Fruit fly (Drosophila melanogaster) whole organism, embryonic: Measurements from ENCODE around the gene mus301.

Experiments used
- Atf6 ChIP-seq: fragments of 200-800 bp; sonication (Bioruptor generic); IDR thresholded peaks from 2 replicates; pipeline ENCODE4 v1.3.6; 2022; ENCODE audit warnings: missing biosample characterization, missing genetic modification characterization
- CG10431 ChIP-seq: fragments of 200-800 bp; sonication (Bioruptor generic); optimal IDR thresholded peaks from 3 replicates; lab custom pipeline; 2018; ENCODE audit warnings: missing biosample characterization, mild to moderate bottlenecking, missing genetic modification characterization
- CG12942 ChIP-seq: fragments of 200-800 bp; sonication (Bioruptor generic); optimal IDR thresholded peaks from 3 replicates; lab custom pipeline; 2016; ENCODE audit warnings: missing biosample characterization, missing genetic modification characterization
- CG13296 ChIP-seq: fragments of 200-800 bp; sonication (Bioruptor generic); optimal IDR thresholded peaks from 3 replicates; lab custom pipeline; 2018; ENCODE audit warnings: missing biosample characterization, mild to moderate bottlenecking, missing genetic modification characterization
- CG1647 ChIP-seq: fragments of 200-800 bp; sonication (Bioruptor generic); optimal IDR thresholded peaks from 3 replicates; lab custom pipeline; 2016; ENCODE audit warnings: missing biosample characterization, missing genetic modification characterization
- CG16779 ChIP-seq: fragments of 200-800 bp; sonication (Bioruptor generic); IDR thresholded peaks from 2 replicates; pipeline ENCODE4 v1.3.6; 2022; ENCODE audit warnings: missing biosample characterization, missing genetic modification characterization
- CG17829 ChIP-seq: fragments of 200-800 bp; optimal IDR thresholded peaks from 2 replicates; lab custom pipeline; 2019; ENCODE audit warnings: missing biosample characterization, mild to moderate bottlenecking, missing genetic modification characterization, moderate library complexity
- CG18599 ChIP-seq: fragments of 200-800 bp; sonication (Bioruptor generic); optimal IDR thresholded peaks from 3 replicates; lab custom pipeline; 2017; ENCODE audit warnings: missing biosample characterization, missing genetic modification characterization, mild to moderate bottlenecking, moderate library complexity, missing genetic modification reagents
- CG2199 ChIP-seq: fragments of 200-800 bp; sonication (Bioruptor generic); IDR thresholded peaks from 3 replicates; pipeline ENCODE4 v1.3.6; 2022; ENCODE audit warnings: missing biosample characterization, missing genetic modification characterization
- CG34224 ChIP-seq: fragments of 200-800 bp; sonication (Bioruptor generic); IDR thresholded peaks from 3 replicates; pipeline ENCODE4 v1.3.6; 2022; ENCODE audit warnings: missing biosample characterization, missing genetic modification characterization; ENCODE audit not compliant: partially characterized antibody
- CG4328 ChIP-seq: fragments of 200-800 bp; sonication (Bioruptor generic); optimal IDR thresholded peaks from 3 replicates; lab custom pipeline; 2017; ENCODE audit warnings: missing biosample characterization, missing genetic modification reagents, missing genetic modification characterization
- CG4730 ChIP-seq: fragments of 200-800 bp; sonication (Bioruptor generic); IDR thresholded peaks from 2 replicates; pipeline ENCODE4 v1.3.6; 2022; ENCODE audit warnings: missing biosample characterization, missing genetic modification characterization
- CG5953 ChIP-seq: fragments of 200-800 bp; sonication (Bioruptor generic); IDR thresholded peaks from 2 replicates; pipeline ENCODE4 v1.3.6; 2022; ENCODE audit warnings: missing biosample characterization, missing genetic modification characterization
- CG6654 ChIP-seq: fragments of 200-800 bp; sonication (Bioruptor generic); optimal IDR thresholded peaks from 2 replicates; lab custom pipeline; 2017; ENCODE audit warnings: missing biosample characterization, mild to moderate bottlenecking, missing genetic modification characterization
- CG9727 ChIP-seq: fragments of 200-800 bp; sonication (Bioruptor generic); optimal IDR thresholded peaks from 3 replicates; lab custom pipeline; 2017; ENCODE audit warnings: missing biosample characterization, mild to moderate bottlenecking, missing genetic modification characterization
- CG9876 ChIP-seq: fragments of 200-800 bp; sonication (Bioruptor generic); optimal IDR thresholded peaks from 2 replicates; lab custom pipeline; 2016; ENCODE audit warnings: missing biosample characterization, missing genetic modification characterization
- CkIIα-i1 ChIP-seq: fragments of 200-800 bp; sonication (Bioruptor generic); IDR thresholded peaks from 2 replicates; pipeline ENCODE4 v1.3.6; 2022; ENCODE audit warnings: missing biosample characterization, missing genetic modification characterization
- CoRest ChIP-seq: fragments of 200-800 bp; sonication (Bioruptor generic); optimal IDR thresholded peaks from 3 replicates; lab custom pipeline; 2018; ENCODE audit warnings: missing biosample characterization, mild to moderate bottlenecking, missing genetic modification characterization, moderate library complexity
- Dip2 ChIP-seq: fragments of 200-800 bp; sonication (Bioruptor generic); IDR thresholded peaks from 2 replicates; pipeline ENCODE4 v1.3.6; 2022; ENCODE audit warnings: missing biosample characterization, missing genetic modification characterization
- H15 ChIP-seq: fragments of 200-800 bp; sonication (Bioruptor generic); IDR thresholded peaks from 3 replicates; pipeline ENCODE4 v1.3.6; 2022; ENCODE audit warnings: missing biosample characterization, missing genetic modification characterization
- Hsf ChIP-seq: fragments of 200-800 bp; sonication (Bioruptor generic); optimal IDR thresholded peaks from 3 replicates; lab custom pipeline; 2016; ENCODE audit warnings: missing biosample characterization, missing genetic modification characterization
- Max ChIP-seq: fragments of 200-800 bp; sonication (Bioruptor generic); optimal IDR thresholded peaks from 2 replicates; lab custom pipeline; 2016; ENCODE audit warnings: missing biosample characterization, mild to moderate bottlenecking, missing genetic modification characterization
- Med ChIP-seq: fragments of 200-800 bp; sonication (Bioruptor generic); peaks from one replicate; lab custom pipeline; 2016; ENCODE audit warnings: missing biosample characterization, missing genetic modification characterization, mild to moderate bottlenecking, inconsistent platforms, moderate library complexity
- Nf-YC ChIP-seq: fragments of 200-800 bp; optimal IDR thresholded peaks from 3 replicates; lab custom pipeline; 2019; ENCODE audit warnings: missing biosample characterization, mild to moderate bottlenecking, missing genetic modification characterization, moderate library complexity
- Oaz ChIP-seq: fragments of 200-800 bp; sonication (Bioruptor generic); IDR thresholded peaks from 2 replicates; pipeline ENCODE4 v1.3.6; 2022; ENCODE audit warnings: missing biosample characterization, missing genetic modification characterization
- Ravus ChIP-seq: fragments of 200-800 bp; sonication (Bioruptor generic); IDR thresholded peaks from 2 replicates; pipeline ENCODE4 v1.3.6; 2022; ENCODE audit warnings: missing biosample characterization, missing genetic modification characterization
- Rfx ChIP-seq: fragments of 200-800 bp; sonication (Bioruptor generic); IDR thresholded peaks from 2 replicates; pipeline ENCODE4 v1.3.6; 2022; ENCODE audit warnings: missing biosample characterization, missing genetic modification characterization
- Xbp1 ChIP-seq: fragments of 200-800 bp; sonication (Bioruptor generic); optimal IDR thresholded peaks from 3 replicates; lab custom pipeline; 2016; ENCODE audit warnings: missing biosample characterization, mild to moderate bottlenecking, missing genetic modification characterization
- ab ChIP-seq: fragments of 200-800 bp; sonication (Bioruptor generic); optimal IDR thresholded peaks from 2 replicates; lab custom pipeline; 2016; ENCODE audit warnings: missing biosample characterization, missing genetic modification characterization
- ac ChIP-seq: fragments of 200-800 bp; sonication (Bioruptor generic); optimal IDR thresholded peaks from 3 replicates; lab custom pipeline; 2017; ENCODE audit warnings: missing biosample characterization, mild to moderate bottlenecking, missing genetic modification characterization
- cg ChIP-seq: fragments of 200-800 bp; sonication (Bioruptor generic); optimal IDR thresholded peaks from 3 replicates; lab custom pipeline; 2019; ENCODE audit warnings: missing biosample characterization, mild to moderate bottlenecking, missing genetic modification characterization, moderate library complexity
- chif ChIP-seq, 2 experiments: fragments of 200-800 bp; sonication (Bioruptor generic); optimal IDR thresholded peaks; 3 replicates each; lab custom pipeline; 2016; ENCODE audit warnings: missing biosample characterization in 2 of 2, missing genetic modification characterization in 2 of 2
- chinmo ChIP-seq: fragments of 200-800 bp; sonication (Bioruptor generic); IDR thresholded peaks from 4 replicates; pipeline ENCODE4 v1.3.6; 2022; ENCODE audit warnings: missing biosample characterization, missing genetic modification characterization; ENCODE audit not compliant: partially characterized antibody
- corto ChIP-seq: fragments of 200-800 bp; sonication (Bioruptor generic); optimal IDR thresholded peaks from 2 replicates; lab custom pipeline; 2016; ENCODE audit warnings: missing biosample characterization, mild to moderate bottlenecking, missing genetic modification characterization, moderate library complexity
- dan ChIP-seq: fragments of 200-800 bp; sonication (Bioruptor generic); IDR thresholded peaks from 2 replicates; pipeline ENCODE4 v1.3.6; 2022; ENCODE audit warnings: missing biosample characterization, missing genetic modification characterization
- fd3F ChIP-seq: fragments of 200-800 bp; sonication (Bioruptor generic); optimal IDR thresholded peaks from 2 replicates; lab custom pipeline; 2018; ENCODE audit warnings: missing biosample characterization, mild to moderate bottlenecking, missing genetic modification characterization, moderate library complexity
- knrl ChIP-seq: fragments of 200-800 bp; sonication (Bioruptor generic); IDR thresholded peaks from 3 replicates; pipeline ENCODE4 v1.3.6; 2022; ENCODE audit warnings: missing biosample characterization, missing genetic modification characterization; ENCODE audit not compliant: partially characterized antibody
- lilli ChIP-seq: fragments of 200-800 bp; sonication (Bioruptor generic); optimal IDR thresholded peaks from 3 replicates; lab custom pipeline; 2016; ENCODE audit warnings: missing biosample characterization, missing genetic modification characterization
- nom ChIP-seq: fragments of 200-800 bp; sonication (Bioruptor generic); optimal IDR thresholded peaks from 2 replicates; lab custom pipeline; 2017; ENCODE audit warnings: missing biosample characterization, missing genetic modification characterization, mild to moderate bottlenecking, moderate library complexity, missing genetic modification reagents
- onecut ChIP-seq: fragments of 200-800 bp; sonication (Bioruptor generic); IDR thresholded peaks from 2 replicates; pipeline ENCODE4 v1.3.6; 2022; ENCODE audit warnings: missing biosample characterization, missing genetic modification characterization
- pb ChIP-seq: fragments of 200-800 bp; sonication (Bioruptor generic); optimal IDR thresholded peaks from 3 replicates; lab custom pipeline; 2016; ENCODE audit warnings: missing biosample characterization, missing genetic modification characterization
- peb ChIP-seq: fragments of 200-800 bp; sonication (Bioruptor generic); IDR thresholded peaks from 2 replicates; pipeline ENCODE4 v1.3.6; 2022; ENCODE audit warnings: missing biosample characterization, missing genetic modification characterization
- pros ChIP-seq: fragments of 200-800 bp; sonication (Bioruptor generic); optimal IDR thresholded peaks from 3 replicates; lab custom pipeline; 2019; ENCODE audit warnings: missing biosample characterization, mild to moderate bottlenecking, missing genetic modification characterization, moderate library complexity
- psq ChIP-seq: fragments of 200-800 bp; sonication (Bioruptor generic); optimal IDR thresholded peaks from 2 replicates; lab custom pipeline; 2017; ENCODE audit warnings: missing biosample characterization, missing genetic modification characterization
- repo ChIP-seq: fragments of 200-800 bp; sonication (Bioruptor generic); optimal IDR thresholded peaks from 2 replicates; lab custom pipeline; 2016; ENCODE audit warnings: missing biosample characterization, missing genetic modification characterization
- trem ChIP-seq: fragments of 200-800 bp; optimal IDR thresholded peaks from 3 replicates; lab custom pipeline; 2019; ENCODE audit warnings: missing biosample characterization, mild to moderate bottlenecking, missing genetic modification characterization, moderate library complexity
- tup ChIP-seq: fragments of 200-800 bp; sonication (Bioruptor generic); optimal IDR thresholded peaks from 2 replicates; lab custom pipeline; 2016; ENCODE audit warnings: missing biosample characterization, mild to moderate bottlenecking, missing genetic modification characterization, moderate library complexity
- vnd ChIP-seq: fragments of 200-800 bp; sonication (Bioruptor generic); IDR thresholded peaks from 3 replicates; pipeline ENCODE4 v1.3.6; 2022; ENCODE audit warnings: missing biosample characterization, missing genetic modification characterization; ENCODE audit not compliant: partially characterized antibody

The mus301 gene

dm6 chr3L:8185263-8186227 is 47.9 kb downstream of the mus301 start (continued):
- no peak for TF ChIP-seq CkIIα-i1
- no peak for TF ChIP-seq onecut (GFP tag; lab: Robert Waterston, UW)
- no peak for TF ChIP-seq repo
- TF ChIP-seq CG10431: no peak
- TF ChIP-seq cg (GFP tag; lab: Kevin White, UChicago): no peak
- 0 out of 2 replicates have a peak, but pooled peaks have one; percentile 30 for TF ChIP-seq Oaz (GFP tag; lab: Robert Waterston, UW)
- peak; percentile 30 for TF ChIP-seq tup (GFP tag; lab: Kevin White, UChicago)
- peak; percentile 58 for TF ChIP-seq CG13296
- no peak for TF ChIP-seq ac (GFP tag; lab: Kevin White, UChicago)
- TF ChIP-seq Dip2: no peak
- peak; percentile 40 for TF ChIP-seq nom
- 0 out of 2 replicates have a peak, but pooled peaks have one; percentile 44 for TF ChIP-seq CG5953
- TF ChIP-seq Nf-YC: peak; percentile 70
- no peak for TF ChIP-seq CG16779
- peak; percentile 27 for TF ChIP-seq CG1647 (GFP tag; lab: Kevin White, UChicago)
- TF ChIP-seq CG9727 (GFP tag; lab: Kevin White, UChicago): peak; percentile 27
- peak; percentile 80 for TF ChIP-seq CG18599 (GFP tag; lab: Kevin White, UChicago)
- no peak for TF ChIP-seq CG4328
- peak; percentile 24 for TF ChIP-seq Max (GFP tag; lab: Kevin White, UChicago)
- no peak for TF ChIP-seq ab (GFP tag; lab: Kevin White, UChicago)
- TF ChIP-seq knrl (GFP tag; lab: Robert Waterston, UW): no peak
- TF ChIP-seq Hsf (GFP tag; lab: Kevin White, UChicago): peak; percentile 57
- no peak for TF ChIP-seq fd3F (GFP tag; lab: Kevin White, UChicago)
- TF ChIP-seq Atf6 (GFP tag; lab: Robert Waterston, UW): peak; percentile 67
- peak; percentile 84 for TF ChIP-seq Med (GFP tag; lab: Kevin White, UChicago)
- TF ChIP-seq CoRest (tag; lab: Kevin White, UChicago): peak; percentile 59
- TF ChIP-seq CG34224 (GFP tag; lab: Robert Waterston, UW): 0 out of 3 replicates have a peak, but pooled peaks have one; percentile 15
- 0 out of 4 replicates have a peak, but pooled peaks have one; percentile 41 for TF ChIP-seq chinmo (GFP tag; lab: Robert Waterston, UW)
- peak; percentile 64 for TF ChIP-seq lilli (GFP tag; lab: Kevin White, UChicago)
- TF ChIP-seq pros (GFP tag; lab: Kevin White, UChicago): peak; percentile 9
- TF ChIP-seq CG12942 (GFP tag; lab: Kevin White, UChicago): peak; percentile 26
- TF ChIP-seq CG4730: peak; percentile 42; the same call in 1 of the 2 replicates
- TF ChIP-seq dan (GFP tag; lab: Robert Waterston, UW): no peak
- TF ChIP-seq Ravus (GFP tag; lab: Robert Waterston, UW): no peak
- TF ChIP-seq peb (GFP tag; lab: Robert Waterston, UW): peak; percentile 14; the same call in 1 of the 2 replicates
- no peak for TF ChIP-seq CG2199 (GFP tag; lab: Robert Waterston, UW)
- 0 out of 2 replicates have a peak, but pooled peaks have one; percentile 37 for TF ChIP-seq Rfx (GFP tag; lab: Robert Waterston, UW)
- TF ChIP-seq vnd (GFP tag; lab: Robert Waterston, UW): no peak
- TF ChIP-seq H15 (GFP tag; lab: Robert Waterston, UW): no peak
- TF ChIP-seq psq (GFP tag; lab: Kevin White, UChicago): no peak
- TF ChIP-seq CG17829 (tag; lab: Kevin White, UChicago): peak; percentile 32
- TF ChIP-seq CG9876 (GFP tag; lab: Kevin White, UChicago): no peak
- peak in 1 of 2 experiments; percentile 49 for TF ChIP-seq chif (GFP tag; optimal IDR thresholded peaks at IDR 0.05; lab: Kevin White, UChicago)
- peak; percentile 2 for TF ChIP-seq CG6654
- peak; percentile 31 for TF ChIP-seq pb (GFP tag; lab: Kevin White, UChicago)
- no peak for TF ChIP-seq corto (GFP tag; lab: Kevin White, UChicago)
- peak; percentile 56 for TF ChIP-seq Xbp1 (GFP tag; lab: Kevin White, UChicago)
- no peak for TF ChIP-seq trem (tag; lab: Kevin White, UChicago)
